Worm (Caenorhabditis elegans) whole organism, L4 larva: Measurements from ENCODE around the gene C45G9.4.
A peak's percentile ranks its signal among the peaks of the same experiment; 100 is the strongest.

Source experiments
- F44E2.7 ChIP-seq: fragments of 200-800 bp; sonication (Bioruptor generic); IDR thresholded peaks from 2 replicates; pipeline ENCODE4 v2.1.2; 2022; ENCODE audit warnings: missing genetic modification characterization, missing compliant biosample characterization
- T20F7.1 ChIP-seq: fragments of 200-800 bp; sonication (Bioruptor generic); optimal IDR thresholded peaks from 2 replicates; lab custom pipeline; 2018; ENCODE audit warnings: mild to moderate bottlenecking, missing genetic modification characterization, missing compliant biosample characterization
- T26A8.4 ChIP-seq: fragments of 200-800 bp; sonication (Bioruptor generic); IDR thresholded peaks from 2 replicates; pipeline ENCODE4 v1.3.6; 2022; ENCODE audit warnings: missing genetic modification characterization, missing compliant biosample characterization
- Y5F2A.4 ChIP-seq: fragments of 200-800 bp; sonication (Bioruptor generic); optimal IDR thresholded peaks from 2 replicates; lab custom pipeline; 2018; ENCODE audit warnings: mild to moderate bottlenecking, missing genetic modification characterization, missing compliant biosample characterization
- arid-1 ChIP-seq: fragments of 200-800 bp; sonication (Bioruptor generic); conservative IDR thresholded peaks from 2 replicates; pipeline ENCODE4 v1.3.6; 2022; ENCODE audit warnings: missing genetic modification reagents, missing genetic modification characterization, missing compliant biosample characterization
- ceh-32 ChIP-seq: sonication (generic microtip); optimal IDR thresholded peaks from 2 replicates; lab custom pipeline; 2016; ENCODE audit warnings: mild to moderate bottlenecking, missing genetic modification characterization, missing compliant biosample characterization; ENCODE audit not compliant: poor library complexity
- ceh-44 ChIP-seq: fragments of 200-800 bp; sonication (Bioruptor generic); IDR thresholded peaks from 2 replicates; pipeline ENCODE4 v1.3.6; 2022; ENCODE audit warnings: missing genetic modification reagents, missing genetic modification characterization, missing compliant biosample characterization
- cey-2 ChIP-seq: sonication (generic microtip); optimal IDR thresholded peaks from 3 replicates; lab custom pipeline; 2017; ENCODE audit warnings: missing genetic modification characterization, mild to moderate bottlenecking, missing compliant biosample characterization, antibody characterized with exemption, borderline replicate concordance; ENCODE audit not compliant: insufficient read depth
- daf-16 ChIP-seq, 3 experiments: sonication (generic microtip); optimal IDR thresholded peaks; 2 replicates each; lab custom pipeline; 2016 to 2017; ENCODE audit warnings: missing genetic modification characterization in 3 of 3, missing genetic modification reagents in 3 of 3, mild to moderate bottlenecking in 2 of 3, missing compliant biosample characterization in 2 of 3, missing biosample characterization in 1 of 3, moderate library complexity in 1 of 3
- dmd-8 ChIP-seq: fragments of 200-800 bp; sonication (Bioruptor generic); IDR thresholded peaks from 2 replicates; pipeline ENCODE4 v1.3.6; 2022; ENCODE audit warnings: missing genetic modification characterization, missing compliant biosample characterization
- dmd-9 ChIP-seq: fragments of 200-800 bp; sonication (Bioruptor generic); IDR thresholded peaks from 2 replicates; pipeline ENCODE4 v1.3.6; 2022; ENCODE audit warnings: missing genetic modification reagents, missing genetic modification characterization, missing compliant biosample characterization
- dpl-1 ChIP-seq: fragments of 150-350 bp; optimal IDR thresholded peaks from 2 replicates; lab custom pipeline; 2014; ENCODE audit warnings: missing biosample characterization, missing genetic modification reagents, missing genetic modification characterization
- duxl-1 ChIP-seq: sonication (generic microtip); optimal IDR thresholded peaks from 2 replicates; lab custom pipeline; 2016; ENCODE audit warnings: mild to moderate bottlenecking, missing genetic modification characterization, moderate library complexity, missing compliant biosample characterization; ENCODE audit not compliant: poor library complexity
- egl-43 ChIP-seq: fragments of 200-800 bp; sonication (Bioruptor generic); IDR thresholded peaks from 2 replicates; pipeline ENCODE4 v1.3.6; 2022; ENCODE audit warnings: missing genetic modification reagents, missing genetic modification characterization, missing compliant biosample characterization
- fkh-10 ChIP-seq: fragments of 150-350 bp; optimal IDR thresholded peaks from 2 replicates; lab custom pipeline; 2014; ENCODE audit warnings: missing biosample characterization, missing genetic modification reagents, missing genetic modification characterization
- gei-8 ChIP-seq: fragments of 200-800 bp; sonication (Bioruptor generic); optimal IDR thresholded peaks from 2 replicates; lab custom pipeline; 2018; ENCODE audit warnings: mild to moderate bottlenecking, missing genetic modification characterization, missing compliant biosample characterization
- hif-1 ChIP-seq, 2 experiments: sonication (generic microtip); optimal IDR thresholded peaks; 2 replicates each; lab custom pipeline; 2016 to 2017; ENCODE audit warnings: missing compliant biosample characterization in 2 of 2, missing genetic modification characterization in 2 of 2, missing genetic modification reagents in 2 of 2, missing genotype in 2 of 2, mild to moderate bottlenecking in 1 of 2
- hlh-11 ChIP-seq: fragments of 200-800 bp; sonication (Bioruptor generic); optimal IDR thresholded peaks from 2 replicates; lab custom pipeline; 2018; ENCODE audit warnings: mild to moderate bottlenecking, missing genetic modification characterization, missing compliant biosample characterization
- lim-7 ChIP-seq: fragments of 200-800 bp; sonication (Bioruptor generic); IDR thresholded peaks from 2 replicates; pipeline ENCODE4 v1.3.6; 2022; ENCODE audit warnings: missing genetic modification characterization, missing compliant biosample characterization
- lin-13 ChIP-seq: fragments of 150-350 bp; optimal IDR thresholded peaks from 2 replicates; lab custom pipeline; 2014; ENCODE audit warnings: missing biosample characterization, missing genetic modification reagents, missing genetic modification characterization
- lin-15B ChIP-seq: fragments of 150-350 bp; sonication (generic microtip); optimal IDR thresholded peaks from 3 replicates; lab custom pipeline; 2014; ENCODE audit warnings: missing biosample characterization, missing genetic modification characterization
- lin-29 ChIP-seq: fragments of 200-800 bp; sonication (Bioruptor generic); IDR thresholded peaks from 2 replicates; pipeline ENCODE4 v1.3.6; 2022; ENCODE audit warnings: missing genetic modification reagents, missing genetic modification characterization, missing compliant biosample characterization
- mdl-1 ChIP-seq, 2 experiments: fragments of 150-350 bp in 1 of 2; sonication (generic microtip) in 1 of 2; optimal IDR thresholded peaks; 2 replicates each; lab custom pipeline; 2014 to 2017; ENCODE audit warnings: missing biosample characterization in 2 of 2, missing genetic modification characterization in 2 of 2
- mdt-29 ChIP-seq: fragments of 200-800 bp; sonication (Bioruptor generic); IDR thresholded peaks from 2 replicates; pipeline ENCODE4 v1.3.6; 2022; ENCODE audit warnings: missing genetic modification reagents, missing genetic modification characterization, missing compliant biosample characterization
- mxl-2 ChIP-seq: fragments of 200-800 bp; sonication (Bioruptor generic); conservative IDR thresholded peaks from 2 replicates; pipeline ENCODE4 v1.3.6; 2022; ENCODE audit warnings: missing genetic modification reagents, missing genetic modification characterization, missing compliant biosample characterization
- mxl-3 ChIP-seq: fragments of 200-800 bp; sonication (Bioruptor generic); optimal IDR thresholded peaks from 2 replicates; lab custom pipeline; 2018; ENCODE audit warnings: mild to moderate bottlenecking, missing genetic modification characterization, missing compliant biosample characterization
- nhr-48 ChIP-seq: sonication (generic microtip); optimal IDR thresholded peaks from 2 replicates; lab custom pipeline; 2016; ENCODE audit warnings: mild to moderate bottlenecking, missing genetic modification characterization, missing compliant biosample characterization
- pqm-1 ChIP-seq: sonication (generic microtip); optimal IDR thresholded peaks from 2 replicates; lab custom pipeline; 2017; ENCODE audit warnings: missing biosample characterization, missing genetic modification characterization
- saeg-2 ChIP-seq: fragments of 200-800 bp; sonication (Bioruptor generic); IDR thresholded peaks from 2 replicates; pipeline ENCODE4 v1.3.6; 2022; ENCODE audit warnings: missing genetic modification reagents, missing genetic modification characterization, missing compliant biosample characterization
- sdz-12 ChIP-seq: fragments of 200-800 bp; sonication (Bioruptor generic); optimal IDR thresholded peaks from 2 replicates; lab custom pipeline; 2018; ENCODE audit warnings: mild to moderate bottlenecking, missing genetic modification characterization, missing compliant biosample characterization
- skn-1 ChIP-seq: fragments of 150-350 bp; optimal IDR thresholded peaks from 2 replicates; lab custom pipeline; 2014; ENCODE audit warnings: missing biosample characterization, missing genetic modification characterization
- snpc-1.2 ChIP-seq: fragments of 200-800 bp; sonication (Bioruptor generic); IDR thresholded peaks from 2 replicates; pipeline ENCODE4 v1.3.6; 2022; ENCODE audit warnings: missing genetic modification reagents, missing genetic modification characterization, missing compliant biosample characterization
- tag-97 ChIP-seq: fragments of 200-800 bp; sonication (Bioruptor generic); IDR thresholded peaks from 2 replicates; pipeline ENCODE4 v1.3.6; 2022; ENCODE audit warnings: missing genetic modification characterization, missing compliant biosample characterization
- tra-1 ChIP-seq: fragments of 200-800 bp; sonication (Bioruptor generic); IDR thresholded peaks from 2 replicates; pipeline ENCODE4 v1.3.6; 2022; ENCODE audit warnings: missing genetic modification reagents, missing genetic modification characterization, missing compliant biosample characterization
- unc-130 ChIP-seq: sonication (generic microtip); optimal IDR thresholded peaks from 2 replicates; lab custom pipeline; 2016; ENCODE audit warnings: missing genetic modification reagents, missing genetic modification characterization, missing compliant biosample characterization
- vab-7 ChIP-seq: fragments of 200-800 bp; sonication (Bioruptor generic); IDR thresholded peaks from 2 replicates; pipeline ENCODE4 v1.3.6; 2022; ENCODE audit warnings: missing genetic modification reagents, missing genetic modification characterization, missing compliant biosample characterization
- zfp-2 ChIP-seq: sonication (generic microtip); optimal IDR thresholded peaks from 2 replicates; lab custom pipeline; 2016; ENCODE audit warnings: mild to moderate bottlenecking, missing genetic modification characterization, missing compliant biosample characterization
- zip-2 ChIP-seq: fragments of 150-350 bp; optimal IDR thresholded peaks from 2 replicates; lab custom pipeline; 2014; ENCODE audit warnings: missing biosample characterization, missing genetic modification characterization

Gene C45G9.4

ce11 chrIII:5031375-5031836 lies 31.1 kb upstream of the C45G9.4 start (continued):
- TF ChIP-seq duxl-1 (tag; lab: Kevin White, UChicago) = peak; percentile 47
- peak; percentile 72 for TF ChIP-seq vab-7 (GFP tag; lab: Robert Waterston, UW)
- TF ChIP-seq gei-8 (GFP tag; lab: Kevin White, UChicago) = peak; percentile 75
- TF ChIP-seq unc-130 (GFP tag; lab: Kevin White, UChicago) = peak; percentile 69
- peak in 1 of 2 experiments; percentile 70 for TF ChIP-seq mdl-1 (tag; optimal IDR thresholded peaks at IDR 0.05; lab: Kevin White, UChicago)
- TF ChIP-seq tag-97 (GFP tag; lab: Robert Waterston, UW) = peak; percentile 77; the same call in 1 of the 2 replicates
- TF ChIP-seq mdt-29 (GFP tag; lab: Robert Waterston, UW) = peak; percentile 80
- TF ChIP-seq hif-1 (tag; optimal IDR thresholded peaks at IDR 0.05; lab: Kevin White, UChicago) = peak; percentile 32 to 48
- peak; percentile 92 for TF ChIP-seq arid-1 (GFP tag; lab: Robert Waterston, UW)
- TF ChIP-seq ceh-32 (tag; lab: Kevin White, UChicago) = peak; percentile 47
- TF ChIP-seq snpc-1.2 (GFP tag; lab: Robert Waterston, UW) = peak; percentile 81; the same call in 1 of the 2 replicates
- peak; percentile 70 for TF ChIP-seq Y5F2A.4 (GFP tag; lab: Kevin White, UChicago)
- peak; percentile 94 for TF ChIP-seq T26A8.4 (GFP tag; lab: Robert Waterston, UW)
- TF ChIP-seq daf-16 (GFP tag; optimal IDR thresholded peaks at IDR 0.05; lab: Kevin White, UChicago) = peak; percentile 71 to 85
- peak; percentile 25 for TF ChIP-seq daf-16 (tag; optimal IDR thresholded peaks at IDR 0.05; lab: Kevin White, UChicago)
- peak; percentile 86 for TF ChIP-seq sdz-12 (GFP tag; lab: Kevin White, UChicago)
- TF ChIP-seq T20F7.1 = peak; percentile 67
- peak; percentile 35 for TF ChIP-seq zfp-2 (tag; lab: Kevin White, UChicago)
- peak; percentile 63; the same call in 1 of the 2 replicates for TF ChIP-seq saeg-2
- peak; percentile 66 for TF ChIP-seq lin-29 (GFP tag; lab: Robert Waterston, UW)
- TF ChIP-seq tra-1 = peak; percentile 86

- TF ChIP-seq dpl-1 (GFP tag; lab: Kevin White, UChicago) = no peak
- TF ChIP-seq F44E2.7 (GFP tag; lab: Robert Waterston, UW) = no peak
- no peak for TF ChIP-seq gei-8 (GFP tag; lab: Kevin White, UChicago)
- no peak for TF ChIP-seq mxl-3 (GFP tag; lab: Kevin White, UChicago)
- no peak for TF ChIP-seq hlh-11 (tag; lab: Kevin White, UChicago)
- TF ChIP-seq cey-2 = no peak
- no peak for TF ChIP-seq hif-1 (tag; optimal IDR thresholded peaks at IDR 0.05; lab: Kevin White, UChicago)
- TF ChIP-seq zip-2 (tag; lab: Kevin White, UChicago) = no peak
- no peak for TF ChIP-seq dmd-8 (GFP tag; lab: Robert Waterston, UW)
- TF ChIP-seq egl-43 (GFP tag; lab: Robert Waterston, UW) = no peak
- TF ChIP-seq skn-1 = no peak
Observed at ce11 chrIII:5036158-5036557, 26.3 kb upstream of the C45G9.4 start, which contains the start of gene C45G9.6. TSS of gene C45G9.6 (plus strand) at chrIII:5036458.

ce11 chrIII:5042112-5042511 lies 20.4 kb upstream of the C45G9.4 start, which contains the start of gene nlp-43:
TSS of gene nlp-43 (plus strand) at chrIII:5042412.
- TF ChIP-seq lin-15B (tag; lab: Kevin White, UChicago) (no peak), pqm-1 (tag; lab: Kevin White, UChicago) (no peak), fkh-10 (GFP tag; lab: Kevin White, UChicago) (no peak), cey-2 (no peak)
- TF ChIP-seq, all 104 proteins: peak for 0

ce11 chrIII:5044709-5045108 lies 17.8 kb upstream of the C45G9.4 start, which contains the start of gene C45G9.14:
TSS of gene C45G9.14 (plus strand) at chrIII:5045009.
- TF ChIP-seq ceh-44 (GFP tag; lab: Robert Waterston, UW) = no peak
- TF ChIP-seq pqm-1 (tag; lab: Kevin White, UChicago) = no peak
- TF ChIP-seq sdz-12 (GFP tag; lab: Kevin White, UChicago) = no peak
- no peak for TF ChIP-seq lin-13 (GFP tag; lab: Kevin White, UChicago)
- no peak for TF ChIP-seq nhr-48 (tag; lab: Kevin White, UChicago)
- TF ChIP-seq lim-7 (GFP tag; lab: Robert Waterston, UW) = no peak
- no peak for TF ChIP-seq dmd-9 (GFP tag; lab: Robert Waterston, UW)
- TF ChIP-seq mxl-2 (GFP tag; lab: Robert Waterston, UW) = no peak
- no peak for TF ChIP-seq hif-1 (tag; optimal IDR thresholded peaks at IDR 0.05; lab: Kevin White, UChicago)
- TF ChIP-seq, all 104 proteins: peak for 0
